Worm (Caenorhabditis elegans) whole organism, L4 larva: Measurements from ENCODE around the gene Y55F3AM.11.

Experiments used
- F49E8.2 ChIP-seq: sonication (generic microtip); optimal IDR thresholded peaks from 2 replicates; lab custom pipeline; 2016; ENCODE audit warnings: missing compliant biosample characterization, mild to moderate bottlenecking, missing genetic modification characterization, borderline replicate concordance
- R02D3.7 ChIP-seq: fragments of 150-350 bp; sonication (generic microtip); optimal IDR thresholded peaks from 3 replicates; lab custom pipeline; 2014; ENCODE audit warnings: missing biosample characterization, missing genetic modification characterization
- T20F7.1 ChIP-seq: fragments of 200-800 bp; sonication (Bioruptor generic); optimal IDR thresholded peaks from 2 replicates; lab custom pipeline; 2018; ENCODE audit warnings: mild to moderate bottlenecking, missing genetic modification characterization, missing compliant biosample characterization
- ZK337.2 ChIP-seq: fragments of 200-800 bp; sonication (Bioruptor generic); IDR thresholded peaks from 2 replicates; pipeline ENCODE4 v1.3.6; 2022; ENCODE audit warnings: missing genetic modification reagents, missing genetic modification characterization, missing compliant biosample characterization
- ZK546.5 ChIP-seq, 2 experiments: sonication (generic microtip); optimal IDR thresholded peaks; 2 replicates each; lab custom pipeline; 2017; ENCODE audit warnings: missing biosample characterization in 2 of 2, missing genetic modification characterization in 2 of 2
- aha-1 ChIP-seq: fragments of 150-350 bp; peaks from one replicate; lab custom pipeline; 2014; ENCODE audit warnings: missing biosample characterization, missing genetic modification characterization
- aly-2 ChIP-seq: sonication (generic microtip); optimal IDR thresholded peaks from 2 replicates; lab custom pipeline; 2018; ENCODE audit warnings: missing biosample characterization, missing genetic modification characterization
- ama-1 ChIP-seq: fragments of 150-350 bp; optimal IDR thresholded peaks from 2 replicates; lab custom pipeline; 2014; ENCODE audit warnings: inconsistent platforms, mixed read lengths
- arid-1 ChIP-seq: fragments of 200-800 bp; sonication (Bioruptor generic); conservative IDR thresholded peaks from 2 replicates; pipeline ENCODE4 v1.3.6; 2022; ENCODE audit warnings: missing genetic modification reagents, missing genetic modification characterization, missing compliant biosample characterization
- ceh-28 ChIP-seq: fragments of 150-350 bp; optimal IDR thresholded peaks from 2 replicates; lab custom pipeline; 2014; ENCODE audit warnings: missing biosample characterization, missing genetic modification reagents, missing genetic modification characterization
- ceh-32 ChIP-seq: sonication (generic microtip); optimal IDR thresholded peaks from 2 replicates; lab custom pipeline; 2016; ENCODE audit warnings: mild to moderate bottlenecking, missing genetic modification characterization, missing compliant biosample characterization; ENCODE audit not compliant: poor library complexity
- ceh-82 ChIP-seq: sonication (generic microtip); optimal IDR thresholded peaks from 2 replicates; lab custom pipeline; 2017; ENCODE audit warnings: missing biosample characterization, missing genetic modification characterization
- ces-1 ChIP-seq: fragments of 150-350 bp; sonication (generic microtip); optimal IDR thresholded peaks from 4 replicates; lab custom pipeline; 2014; ENCODE audit warnings: missing biosample characterization, missing genetic modification reagents, missing genetic modification characterization
- daf-12 ChIP-seq: fragments of 150-350 bp; optimal IDR thresholded peaks from 2 replicates; lab custom pipeline; 2014; ENCODE audit warnings: missing biosample characterization, missing genetic modification reagents, missing genetic modification characterization
- daf-16 ChIP-seq, 3 experiments: sonication (generic microtip); optimal IDR thresholded peaks; 2 replicates each; lab custom pipeline; 2016 to 2017; ENCODE audit warnings: missing genetic modification characterization in 3 of 3, missing genetic modification reagents in 3 of 3, mild to moderate bottlenecking in 2 of 3, missing compliant biosample characterization in 2 of 3, missing biosample characterization in 1 of 3, moderate library complexity in 1 of 3
- daf-19 ChIP-seq: fragments of 200-800 bp; sonication (Bioruptor generic); conservative IDR thresholded peaks from 2 replicates; pipeline ENCODE4 v1.3.6; 2022; ENCODE audit warnings: missing genetic modification characterization, missing compliant biosample characterization
- dmd-8 ChIP-seq: fragments of 200-800 bp; sonication (Bioruptor generic); IDR thresholded peaks from 2 replicates; pipeline ENCODE4 v1.3.6; 2022; ENCODE audit warnings: missing genetic modification characterization, missing compliant biosample characterization
- dmd-9 ChIP-seq: fragments of 200-800 bp; sonication (Bioruptor generic); IDR thresholded peaks from 2 replicates; pipeline ENCODE4 v1.3.6; 2022; ENCODE audit warnings: missing genetic modification reagents, missing genetic modification characterization, missing compliant biosample characterization
- dpl-1 ChIP-seq: fragments of 150-350 bp; optimal IDR thresholded peaks from 2 replicates; lab custom pipeline; 2014; ENCODE audit warnings: missing biosample characterization, missing genetic modification reagents, missing genetic modification characterization
- duxl-1 ChIP-seq: sonication (generic microtip); optimal IDR thresholded peaks from 2 replicates; lab custom pipeline; 2016; ENCODE audit warnings: mild to moderate bottlenecking, missing genetic modification characterization, moderate library complexity, missing compliant biosample characterization; ENCODE audit not compliant: poor library complexity
- fos-1 ChIP-seq: fragments of 150-350 bp; optimal IDR thresholded peaks from 2 replicates; lab custom pipeline; 2014; ENCODE audit warnings: missing biosample characterization, missing genetic modification characterization
- gei-8 ChIP-seq: fragments of 200-800 bp; sonication (Bioruptor generic); optimal IDR thresholded peaks from 2 replicates; lab custom pipeline; 2018; ENCODE audit warnings: mild to moderate bottlenecking, missing genetic modification characterization, missing compliant biosample characterization
- hif-1 ChIP-seq, 2 experiments: sonication (generic microtip); optimal IDR thresholded peaks; 2 replicates each; lab custom pipeline; 2016 to 2017; ENCODE audit warnings: missing compliant biosample characterization in 2 of 2, missing genetic modification characterization in 2 of 2, missing genetic modification reagents in 2 of 2, missing genotype in 2 of 2, mild to moderate bottlenecking in 1 of 2
- hlh-11 ChIP-seq: fragments of 200-800 bp; sonication (Bioruptor generic); optimal IDR thresholded peaks from 2 replicates; lab custom pipeline; 2018; ENCODE audit warnings: mild to moderate bottlenecking, missing genetic modification characterization, missing compliant biosample characterization
- hmg-1.1 ChIP-seq: fragments of 200-800 bp; sonication (Bioruptor generic); IDR thresholded peaks from 2 replicates; pipeline ENCODE4 v1.3.6; 2022; ENCODE audit warnings: missing genetic modification reagents, missing genetic modification characterization, missing compliant biosample characterization
- jun-1 ChIP-seq: fragments of 150-350 bp; optimal IDR thresholded peaks from 2 replicates; lab custom pipeline; 2014; ENCODE audit warnings: missing biosample characterization, missing genetic modification reagents, missing genetic modification characterization
- lin-13 ChIP-seq: fragments of 150-350 bp; optimal IDR thresholded peaks from 2 replicates; lab custom pipeline; 2014; ENCODE audit warnings: missing biosample characterization, missing genetic modification reagents, missing genetic modification characterization
- lin-15B ChIP-seq: fragments of 150-350 bp; sonication (generic microtip); optimal IDR thresholded peaks from 3 replicates; lab custom pipeline; 2014; ENCODE audit warnings: missing biosample characterization, missing genetic modification characterization
- lin-39 ChIP-seq: fragments of 150-350 bp; optimal IDR thresholded peaks from 2 replicates; lab custom pipeline; 2014; ENCODE audit warnings: missing biosample characterization, missing genetic modification reagents, missing genetic modification characterization
- lir-3 ChIP-seq: sonication (generic microtip); optimal IDR thresholded peaks from 2 replicates; lab custom pipeline; 2016; ENCODE audit warnings: mild to moderate bottlenecking, missing genetic modification characterization, missing compliant biosample characterization
- lsy-2 ChIP-seq, 2 experiments: fragments of 150-350 bp in 1 of 2; sonication (generic microtip) in 1 of 2; optimal IDR thresholded peaks; 2 replicates each; lab custom pipeline; 2014 to 2017; ENCODE audit warnings: missing biosample characterization in 2 of 2, missing genetic modification characterization in 2 of 2
- madf-5 ChIP-seq, 2 experiments: fragments of 200-800 bp; sonication (Bioruptor generic); IDR thresholded peaks; 2 replicates each; pipeline ENCODE4 v1.3.6; 2022; ENCODE audit warnings: missing compliant biosample characterization in 2 of 2, missing genetic modification characterization in 2 of 2
- mdt-29 ChIP-seq: fragments of 200-800 bp; sonication (Bioruptor generic); IDR thresholded peaks from 2 replicates; pipeline ENCODE4 v1.3.6; 2022; ENCODE audit warnings: missing genetic modification reagents, missing genetic modification characterization, missing compliant biosample characterization
- mep-1 ChIP-seq: fragments of 150-350 bp; sonication (generic microtip); optimal IDR thresholded peaks from 3 replicates; lab custom pipeline; 2014; ENCODE audit warnings: missing biosample characterization, missing genetic modification characterization
- mes-2 ChIP-seq: sonication (generic microtip); optimal IDR thresholded peaks from 2 replicates; lab custom pipeline; 2016; ENCODE audit warnings: missing genotype, mild to moderate bottlenecking, missing genetic modification characterization, missing compliant biosample characterization; ENCODE audit not compliant: poor library complexity, severe bottlenecking
- mxl-2 ChIP-seq: fragments of 200-800 bp; sonication (Bioruptor generic); conservative IDR thresholded peaks from 2 replicates; pipeline ENCODE4 v1.3.6; 2022; ENCODE audit warnings: missing genetic modification reagents, missing genetic modification characterization, missing compliant biosample characterization
- mxl-3 ChIP-seq: fragments of 200-800 bp; sonication (Bioruptor generic); optimal IDR thresholded peaks from 2 replicates; lab custom pipeline; 2018; ENCODE audit warnings: mild to moderate bottlenecking, missing genetic modification characterization, missing compliant biosample characterization
- nhr-11 ChIP-seq: fragments of 150-350 bp; optimal IDR thresholded peaks from 2 replicates; lab custom pipeline; 2014; ENCODE audit warnings: missing biosample characterization, missing genetic modification characterization
- nhr-25 ChIP-seq: sonication (generic microtip); optimal IDR thresholded peaks from 2 replicates; lab custom pipeline; 2017; ENCODE audit warnings: missing genetic modification characterization, mild to moderate bottlenecking, missing compliant biosample characterization, antibody characterized with exemption, moderate library complexity, borderline replicate concordance; ENCODE audit not compliant: insufficient read depth
- nhr-28 ChIP-seq: fragments of 150-350 bp; optimal IDR thresholded peaks from 2 replicates; lab custom pipeline; 2014; ENCODE audit warnings: missing biosample characterization, missing genetic modification characterization
- nhr-76 ChIP-seq: fragments of 150-350 bp; optimal IDR thresholded peaks from 2 replicates; lab custom pipeline; 2014; ENCODE audit warnings: missing biosample characterization, missing genetic modification characterization
- nhr-77 ChIP-seq: fragments of 150-350 bp; optimal IDR thresholded peaks from 2 replicates; lab custom pipeline; 2014; ENCODE audit warnings: missing biosample characterization, missing genetic modification characterization
- php-3 ChIP-seq: fragments of 200-800 bp; sonication (Bioruptor generic); IDR thresholded peaks from 2 replicates; pipeline ENCODE4 v1.3.6; 2022; ENCODE audit warnings: missing genetic modification reagents, missing genetic modification characterization, missing compliant biosample characterization
- pqm-1 ChIP-seq: sonication (generic microtip); optimal IDR thresholded peaks from 2 replicates; lab custom pipeline; 2017; ENCODE audit warnings: missing biosample characterization, missing genetic modification characterization
- rbr-2 ChIP-seq: sonication (generic microtip); optimal IDR thresholded peaks from 2 replicates; lab custom pipeline; 2016; ENCODE audit warnings: missing genotype, missing genetic modification characterization, missing compliant biosample characterization
- saeg-2 ChIP-seq: fragments of 200-800 bp; sonication (Bioruptor generic); IDR thresholded peaks from 2 replicates; pipeline ENCODE4 v1.3.6; 2022; ENCODE audit warnings: missing genetic modification reagents, missing genetic modification characterization, missing compliant biosample characterization
- sdz-12 ChIP-seq: fragments of 200-800 bp; sonication (Bioruptor generic); optimal IDR thresholded peaks from 2 replicates; lab custom pipeline; 2018; ENCODE audit warnings: mild to moderate bottlenecking, missing genetic modification characterization, missing compliant biosample characterization
- set-16 ChIP-seq: fragments of 200-800 bp; sonication (Bioruptor generic); IDR thresholded peaks from 2 replicates; pipeline ENCODE4 v1.3.6; 2022; ENCODE audit warnings: missing genetic modification reagents, missing genetic modification characterization, missing compliant biosample characterization
- spr-1 ChIP-seq: sonication (generic microtip); optimal IDR thresholded peaks from 2 replicates; lab custom pipeline; 2016; ENCODE audit warnings: mild to moderate bottlenecking, missing genetic modification characterization, missing compliant biosample characterization
- tag-97 ChIP-seq: fragments of 200-800 bp; sonication (Bioruptor generic); IDR thresholded peaks from 2 replicates; pipeline ENCODE4 v1.3.6; 2022; ENCODE audit warnings: missing genetic modification characterization, missing compliant biosample characterization
- zip-2 ChIP-seq: fragments of 150-350 bp; optimal IDR thresholded peaks from 2 replicates; lab custom pipeline; 2014; ENCODE audit warnings: missing biosample characterization, missing genetic modification characterization

Gene Y55F3AM.11

ce11 chrIV:1070383-1070782 lies 26.2 kb upstream of the Y55F3AM.11 start (continued):
- TF ChIP-seq lin-13 (GFP tag; lab: Kevin White, UChicago) (peak; percentile 67), ZK337.2 (no peak), T20F7.1 (no peak), ceh-82 (tag; lab: Kevin White, UChicago) (no peak), dmd-8 (GFP tag; lab: Robert Waterston, UW) (no peak), mxl-3 (GFP tag; lab: Kevin White, UChicago) (peak; percentile 23), pqm-1 (tag; lab: Kevin White, UChicago) (peak; percentile 11), F49E8.2 (tag; lab: Kevin White, UChicago) (no peak), arid-1 (GFP tag; lab: Robert Waterston, UW) (peak; percentile 41; the same call in 1 of the 2 replicates), jun-1 (tag; lab: Kevin White, UChicago) (no peak), hif-1 (tag; optimal IDR thresholded peaks at IDR 0.05; lab: Kevin White, UChicago) (peak; percentile 2 to 89), lin-15B (tag; lab: Kevin White, UChicago) (no peak), fos-1 (tag; lab: Kevin White, UChicago) (no peak), ces-1 (GFP tag; lab: Kevin White, UChicago) (no peak), nhr-11 (tag; lab: Kevin White, UChicago) (peak; percentile 85), nhr-77 (tag; lab: Kevin White, UChicago) (peak; percentile 91), set-16 (GFP tag; lab: Robert Waterston, UW) (peak; percentile 95), ceh-28 (no peak), dmd-9 (GFP tag; lab: Robert Waterston, UW) (no peak), spr-1 (peak; percentile 61), nhr-76 (tag; lab: Kevin White, UChicago) (no peak), duxl-1 (peak; percentile 17), lin-39 (no peak), ZK546.5 (tag; optimal IDR thresholded peaks at IDR 0.05; lab: Kevin White, UChicago) (peak in 1 of 2 experiments; percentile 17), hmg-1.1 (GFP tag; lab: Robert Waterston, UW) (peak; percentile 84), ceh-32 (tag; lab: Kevin White, UChicago) (peak; percentile 1), gei-8 (GFP tag; lab: Kevin White, UChicago) (no peak), aha-1 (tag; lab: Kevin White, UChicago) (peak; percentile 79), R02D3.7 (tag; lab: Kevin White, UChicago) (no peak), aly-2 (no peak), rbr-2 (tag; lab: Kevin White, UChicago) (peak; percentile 91), mdt-29 (GFP tag; lab: Robert Waterston, UW) (no peak), mes-2 (tag; lab: Kevin White, UChicago) (peak; percentile 67), sdz-12 (GFP tag; lab: Kevin White, UChicago) (no peak), php-3 (GFP tag; lab: Robert Waterston, UW) (peak; percentile 59; the same call in 1 of the 2 replicates), lir-3 (tag; lab: Kevin White, UChicago) (no peak), mep-1 (tag; lab: Kevin White, UChicago) (peak; percentile 84), tag-97 (GFP tag; lab: Robert Waterston, UW) (no peak), madf-5 (GFP tag; IDR thresholded peaks at IDR 0.05; lab: Robert Waterston, UW) (0 out of 4 replicates have a peak, but pooled peaks of 1 of the 2 experiments have one; percentile 35), daf-12 (tag; lab: Kevin White, UChicago) (no peak), hlh-11 (tag; lab: Kevin White, UChicago) (peak; percentile 99), ama-1 (lab: Kevin White, UChicago) (no peak), daf-19 (no peak), mxl-2 (no peak), nhr-28 (peak; percentile 54), saeg-2 (GFP tag; lab: Robert Waterston, UW) (peak; percentile 88), daf-16 (GFP tag; optimal IDR thresholded peaks at IDR 0.05; lab: Kevin White, UChicago) (peak in 1 of 2 experiments; percentile 86), daf-16 (tag; optimal IDR thresholded peaks at IDR 0.05; lab: Kevin White, UChicago) (peak; percentile 89), lsy-2 (tag; optimal IDR thresholded peaks at IDR 0.05; lab: Kevin White, UChicago) (peak; percentile 76 to 83), nhr-25 (no peak), zip-2 (tag; lab: Kevin White, UChicago) (no peak), dpl-1 (GFP tag; lab: Kevin White, UChicago) (peak; percentile 56)
